Worm (Caenorhabditis elegans): Measurements from ENCODE around the gene kqt-2.

DNA sequence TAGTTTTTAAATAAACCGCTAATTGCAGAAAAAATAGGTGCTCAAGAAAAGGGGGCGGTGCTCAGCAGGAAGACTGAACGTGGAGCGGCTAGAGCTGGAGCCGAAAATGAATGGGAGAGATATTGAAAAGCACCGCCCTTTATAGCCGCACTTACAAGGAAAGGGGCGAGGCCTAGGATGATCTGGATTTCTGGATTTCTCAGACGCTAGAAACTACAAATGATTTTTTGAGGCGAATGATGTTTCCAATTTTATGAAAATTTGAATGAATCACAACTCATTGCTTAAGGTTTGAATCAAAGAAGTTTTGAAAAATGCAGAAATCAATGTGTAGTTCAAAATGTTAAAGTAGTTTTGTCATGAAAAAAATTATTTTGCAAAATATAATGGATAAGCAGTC is 21.3 kb downstream of the kqt-2 start, which contains the start of gene K02A6.2:
- TF ChIP-seq nhr-28 (tag; optimal IDR thresholded peaks at IDR 0.05): no peak
- no peak for TF ChIP-seq mdl-1 (tag; optimal IDR thresholded peaks at IDR 0.05)

All from whole organism, L3 larva.